Fruit fly (Drosophila melanogaster) whole organism, embryonic: ENCODE results near the gene Tango1.

Experiments
- B-H1 ChIP-seq: fragments of 200-800 bp; sonication (Bioruptor generic); IDR thresholded peaks from 3 replicates; pipeline ENCODE4 v1.3.6; 2022; ENCODE audit warnings: missing biosample characterization, missing genetic modification characterization
- Blimp-1 ChIP-seq: fragments of 200-800 bp; sonication (Bioruptor generic); optimal IDR thresholded peaks from 3 replicates; lab custom pipeline; 2018; ENCODE audit warnings: missing biosample characterization, missing genetic modification characterization, mild to moderate bottlenecking, moderate library complexity, missing genetic modification reagents
- CG10274 ChIP-seq: fragments of 200-800 bp; sonication (Bioruptor generic); optimal IDR thresholded peaks from 3 replicates; lab custom pipeline; 2017; ENCODE audit warnings: missing biosample characterization, mild to moderate bottlenecking, missing genetic modification characterization
- CG10366 ChIP-seq: fragments of 200-800 bp; sonication (Bioruptor generic); IDR thresholded peaks from 2 replicates; pipeline ENCODE4 v1.3.6; 2022; ENCODE audit warnings: missing biosample characterization, missing genetic modification characterization
- CG10654 ChIP-seq: fragments of 200-800 bp; sonication (Bioruptor generic); optimal IDR thresholded peaks from 2 replicates; lab custom pipeline; 2016; ENCODE audit warnings: missing biosample characterization, missing genetic modification characterization
- CG11723 ChIP-seq: fragments of 200-800 bp; sonication (Bioruptor generic); optimal IDR thresholded peaks from 2 replicates; lab custom pipeline; 2017; ENCODE audit warnings: missing biosample characterization, mild to moderate bottlenecking, missing genetic modification characterization
- CG12104 ChIP-seq: fragments of 200-800 bp; sonication (Bioruptor generic); optimal IDR thresholded peaks from 3 replicates; lab custom pipeline; 2016; ENCODE audit warnings: missing biosample characterization, missing genetic modification characterization
- CG13287 ChIP-seq: fragments of 200-800 bp; sonication (Bioruptor generic); IDR thresholded peaks from 2 replicates; pipeline ENCODE4 v1.3.6; 2022; ENCODE audit warnings: missing biosample characterization, missing genetic modification characterization; ENCODE audit not compliant: partially characterized antibody
- CG14014 ChIP-seq: fragments of 200-800 bp; sonication (Bioruptor generic); IDR thresholded peaks from 2 replicates; pipeline ENCODE4 v1.3.6; 2022; ENCODE audit warnings: missing biosample characterization, missing genetic modification characterization
- CG15269 ChIP-seq: fragments of 200-800 bp; sonication (Bioruptor generic); optimal IDR thresholded peaks from 2 replicates; lab custom pipeline; 2018; ENCODE audit warnings: missing biosample characterization, mild to moderate bottlenecking, missing genetic modification characterization, moderate library complexity
- CG15696 ChIP-seq: fragments of 200-800 bp; sonication (Bioruptor generic); optimal IDR thresholded peaks from 2 replicates; lab custom pipeline; 2019; ENCODE audit warnings: missing biosample characterization, mild to moderate bottlenecking, missing genetic modification characterization, moderate library complexity
- CG1647 ChIP-seq: fragments of 200-800 bp; sonication (Bioruptor generic); optimal IDR thresholded peaks from 3 replicates; lab custom pipeline; 2016; ENCODE audit warnings: missing biosample characterization, missing genetic modification characterization
- CG17612 ChIP-seq: fragments of 200-800 bp; sonication (Bioruptor generic); IDR thresholded peaks from 2 replicates; pipeline ENCODE4 v1.3.6; 2022; ENCODE audit warnings: missing biosample characterization, missing genetic modification characterization
- CG17802 ChIP-seq: fragments of 200-800 bp; sonication (Bioruptor generic); optimal IDR thresholded peaks from 2 replicates; lab custom pipeline; 2018; ENCODE audit warnings: missing biosample characterization, mild to moderate bottlenecking, missing genetic modification characterization, moderate library complexity
- CG30020 ChIP-seq: fragments of 200-800 bp; optimal IDR thresholded peaks from 2 replicates; lab custom pipeline; 2019; ENCODE audit warnings: missing biosample characterization, mild to moderate bottlenecking, missing genetic modification characterization, moderate library complexity
- CG33557 ChIP-seq: fragments of 200-800 bp; sonication (Bioruptor generic); optimal IDR thresholded peaks from 2 replicates; lab custom pipeline; 2019; ENCODE audit warnings: missing biosample characterization, mild to moderate bottlenecking, missing genetic modification characterization, moderate library complexity
- CG7357 ChIP-seq: fragments of 200-800 bp; sonication (Bioruptor generic); IDR thresholded peaks from 3 replicates; pipeline ENCODE4 v1.3.6; 2022; ENCODE audit warnings: missing biosample characterization, missing genetic modification characterization
- CG8359 ChIP-seq: fragments of 200-800 bp; sonication (Bioruptor generic); optimal IDR thresholded peaks from 2 replicates; lab custom pipeline; 2017; ENCODE audit warnings: missing biosample characterization, mild to moderate bottlenecking, missing genetic modification characterization, borderline replicate concordance
- Chrac-16 ChIP-seq: fragments of 200-800 bp; sonication (Bioruptor generic); optimal IDR thresholded peaks from 3 replicates; lab custom pipeline; 2016; ENCODE audit warnings: missing biosample characterization, missing genetic modification characterization
- CrebB ChIP-seq: fragments of 200-800 bp; sonication (Bioruptor generic); optimal IDR thresholded peaks from 3 replicates; lab custom pipeline; 2018; ENCODE audit warnings: missing biosample characterization, mild to moderate bottlenecking, missing genetic modification characterization
- Dp ChIP-seq: fragments of 200-800 bp; sonication (Bioruptor generic); optimal IDR thresholded peaks from 2 replicates; lab custom pipeline; 2018; ENCODE audit warnings: missing biosample characterization, mild to moderate bottlenecking, missing genetic modification characterization, moderate library complexity
- E2f2 ChIP-seq: fragments of 200-800 bp; sonication (Bioruptor generic); IDR thresholded peaks from 2 replicates; pipeline ENCODE4 v1.3.6; 2022; ENCODE audit warnings: missing biosample characterization, missing genetic modification characterization
- Hmx ChIP-seq: fragments of 200-800 bp; sonication (Bioruptor generic); optimal IDR thresholded peaks from 2 replicates; lab custom pipeline; 2016; ENCODE audit warnings: missing biosample characterization, missing genetic modification characterization
- Mrtf ChIP-seq: fragments of 200-800 bp; sonication (Bioruptor generic); IDR thresholded peaks from 3 replicates; pipeline ENCODE4 v1.3.6; 2022; ENCODE audit warnings: missing biosample characterization, missing genetic modification characterization
- NK7.1 ChIP-seq: fragments of 200-800 bp; sonication (Bioruptor generic); optimal IDR thresholded peaks from 3 replicates; lab custom pipeline; 2016; ENCODE audit warnings: missing biosample characterization, missing genetic modification characterization
- Side ChIP-seq: fragments of 200-800 bp; sonication (Bioruptor generic); optimal IDR thresholded peaks from 2 replicates; lab custom pipeline; 2016; ENCODE audit warnings: missing biosample characterization, missing genetic modification characterization
- Taf1 ChIP-seq: fragments of 200-800 bp; sonication (Bioruptor generic); IDR thresholded peaks from 2 replicates; pipeline ENCODE4 v1.3.6; 2022; ENCODE audit warnings: missing biosample characterization, missing genetic modification characterization
- Vsx1 ChIP-seq: fragments of 200-800 bp; sonication (Bioruptor generic); optimal IDR thresholded peaks from 2 replicates; lab custom pipeline; 2017; ENCODE audit warnings: missing biosample characterization, mild to moderate bottlenecking, missing genetic modification characterization, missing genetic modification reagents
- ash1 ChIP-seq: fragments of 200-800 bp; sonication (Bioruptor generic); optimal IDR thresholded peaks from 2 replicates; lab custom pipeline; 2018; ENCODE audit warnings: missing biosample characterization, mild to moderate bottlenecking, missing genetic modification characterization
- ato ChIP-seq: fragments of 200-800 bp; sonication (Bioruptor generic); IDR thresholded peaks from 2 replicates; pipeline ENCODE4 v1.3.6; 2022; ENCODE audit warnings: missing biosample characterization, missing genetic modification characterization; ENCODE audit not compliant: partially characterized antibody
- cato ChIP-seq: fragments of 200-800 bp; sonication (Bioruptor generic); optimal IDR thresholded peaks from 2 replicates; lab custom pipeline; 2016; ENCODE audit warnings: missing biosample characterization, missing genetic modification characterization, borderline replicate concordance
- cwo ChIP-seq: fragments of 200-800 bp; sonication (Bioruptor generic); optimal IDR thresholded peaks from 3 replicates; lab custom pipeline; 2017; ENCODE audit warnings: missing biosample characterization, missing genetic modification characterization, mild to moderate bottlenecking, moderate library complexity, missing genetic modification reagents
- da ChIP-seq: fragments of 200-800 bp; sonication (Bioruptor generic); optimal IDR thresholded peaks from 2 replicates; lab custom pipeline; 2016; ENCODE audit warnings: missing biosample characterization, missing genetic modification characterization
- dan ChIP-seq: fragments of 200-800 bp; sonication (Bioruptor generic); IDR thresholded peaks from 2 replicates; pipeline ENCODE4 v1.3.6; 2022; ENCODE audit warnings: missing biosample characterization, missing genetic modification characterization
- ewg ChIP-seq: fragments of 200-800 bp; sonication (Bioruptor generic); optimal IDR thresholded peaks from 3 replicates; lab custom pipeline; 2017; ENCODE audit warnings: mild to moderate bottlenecking, missing biosample characterization, missing genetic modification reagents, missing genetic modification characterization
- eyg ChIP-seq: fragments of 200-800 bp; sonication (Bioruptor generic); optimal IDR thresholded peaks from 3 replicates; lab custom pipeline; 2016; ENCODE audit warnings: missing biosample characterization, missing genetic modification characterization
- gcm2 ChIP-seq: fragments of 200-800 bp; sonication (Bioruptor generic); optimal IDR thresholded peaks from 2 replicates; lab custom pipeline; 2016; ENCODE audit warnings: missing biosample characterization, missing genetic modification characterization
- grn ChIP-seq: fragments of 200-800 bp; sonication (Bioruptor generic); optimal IDR thresholded peaks from 3 replicates; lab custom pipeline; 2017; ENCODE audit warnings: missing biosample characterization, missing genetic modification characterization
- nmo ChIP-seq: fragments of 200-800 bp; sonication (Bioruptor generic); optimal IDR thresholded peaks from 2 replicates; lab custom pipeline; 2018; ENCODE audit warnings: missing biosample characterization, mild to moderate bottlenecking, missing genetic modification characterization, moderate library complexity
- odd ChIP-seq: fragments of 200-800 bp; sonication (Bioruptor generic); optimal IDR thresholded peaks from 2 replicates; lab custom pipeline; 2017; ENCODE audit warnings: missing biosample characterization, mild to moderate bottlenecking, missing genetic modification characterization
- pita ChIP-seq: fragments of 200-800 bp; sonication (Bioruptor generic); optimal IDR thresholded peaks from 2 replicates; lab custom pipeline; 2017; ENCODE audit warnings: missing biosample characterization, mild to moderate bottlenecking, missing genetic modification characterization
- pnt ChIP-seq: fragments of 200-800 bp; sonication (Bioruptor generic); optimal IDR thresholded peaks from 3 replicates; lab custom pipeline; 2016; ENCODE audit warnings: missing biosample characterization, missing genetic modification characterization
- prd ChIP-seq, 3 experiments: fragments of >200 bp in 2 of 3; fragments of 200-800 bp in 1 of 3; sonication (Bioruptor generic) in 1 of 3; optimal IDR thresholded peaks in 2 of 3; IDR thresholded peaks in 1 of 3; 2 replicates in 2 of 3; 3 replicates in 1 of 3; pipeline versions ENCODE4 v1.3.6 to Lab custom; 2017 to 2022; ENCODE audit warnings: missing biosample characterization in 1 of 3, missing genetic modification characterization in 1 of 3
- psq ChIP-seq: fragments of 200-800 bp; sonication (Bioruptor generic); optimal IDR thresholded peaks from 2 replicates; lab custom pipeline; 2017; ENCODE audit warnings: missing biosample characterization, missing genetic modification characterization
- sc ChIP-seq, 3 experiments: fragments of >200 bp in 2 of 3; fragments of 200-800 bp in 1 of 3; sonication (Bioruptor generic) in 1 of 3; optimal IDR thresholded peaks; 2 replicates in 2 of 3; 3 replicates in 1 of 3; lab custom pipeline; 2017; ENCODE audit warnings: mild to moderate bottlenecking in 1 of 3, missing biosample characterization in 1 of 3, missing genetic modification characterization in 1 of 3, missing genetic modification reagents in 1 of 3
- sens-2 ChIP-seq: fragments of 200-800 bp; sonication (Bioruptor generic); IDR thresholded peaks from 2 replicates; pipeline ENCODE4 v1.3.6; 2022; ENCODE audit warnings: missing biosample characterization, missing genetic modification characterization
- slou ChIP-seq: fragments of 200-800 bp; sonication (Bioruptor generic); optimal IDR thresholded peaks from 3 replicates; lab custom pipeline; 2016; ENCODE audit warnings: missing biosample characterization, missing genetic modification characterization
- slp2 ChIP-seq: fragments of 200-800 bp; sonication (Bioruptor generic); optimal IDR thresholded peaks from 2 replicates; lab custom pipeline; 2016; ENCODE audit warnings: missing biosample characterization, missing genetic modification characterization
- wek ChIP-seq: fragments of 200-800 bp; sonication (Bioruptor generic); optimal IDR thresholded peaks from 3 replicates; lab custom pipeline; 2018; ENCODE audit warnings: missing biosample characterization, mild to moderate bottlenecking, missing genetic modification characterization, moderate library complexity
- zfh2 ChIP-seq: fragments of 200-800 bp; sonication (Bioruptor generic); optimal IDR thresholded peaks from 2 replicates; lab custom pipeline; 2016; ENCODE audit warnings: missing biosample characterization, missing genetic modification characterization

Gene Tango1

DNA sequence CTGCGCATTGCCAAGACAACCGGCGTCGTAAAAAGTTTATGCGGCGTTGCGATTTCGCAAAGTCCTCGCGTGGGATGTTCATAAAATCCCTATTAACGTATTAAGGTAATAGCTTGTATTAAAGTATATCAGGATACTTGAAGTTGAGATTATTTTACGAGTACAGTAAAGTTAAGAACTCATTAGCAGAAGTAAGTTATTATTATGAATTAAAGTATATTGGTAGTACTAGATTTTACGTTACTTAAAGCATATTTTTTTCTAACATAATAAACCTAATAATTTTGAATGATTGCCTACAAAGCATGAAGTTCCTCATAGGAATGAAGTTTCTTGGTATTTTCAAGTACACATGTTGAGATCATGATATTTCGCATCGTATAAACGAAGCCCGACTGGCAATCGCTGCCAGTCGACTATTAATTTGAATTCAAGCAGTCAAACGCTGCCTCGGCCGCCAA lies 44.6 kb downstream of the Tango1 start:
- TF ChIP-seq CG15269 (peak; percentile 54), CG33557 (peak; percentile 48), nmo (GFP tag; lab: Kevin White, UChicago) (peak; percentile 76), CG14014 (GFP tag; lab: Robert Waterston, UW) (0 out of 2 replicates have a peak, but pooled peaks have one; percentile 34), CG17802 (tag; lab: Kevin White, UChicago) (no peak), eyg (no peak), dan (GFP tag; lab: Robert Waterston, UW) (no peak), zfh2 (GFP tag; lab: Kevin White, UChicago) (peak; percentile 0), B-H1 (no peak), Vsx1 (GFP tag; lab: Kevin White, UChicago) (no peak), ewg (GFP tag; lab: Kevin White, UChicago) (peak; percentile 24), prd (optimal IDR thresholded peaks at IDR 0.05; lab: Kevin White, UChicago) (no peak), prd (GFP tag; IDR thresholded peaks at IDR 0.05; lab: Robert Waterston, UW) (0 out of 3 replicates have a peak, but pooled peaks have one; percentile 23), CG13287 (no peak), CG15696 (tag; lab: Kevin White, UChicago) (peak; percentile 26), sens-2 (no peak), CG7357 (no peak), Dp (GFP tag; lab: Kevin White, UChicago) (no peak), Hmx (GFP tag; lab: Kevin White, UChicago) (no peak), sc (optimal IDR thresholded peaks at IDR 0.05; lab: Kevin White, UChicago) (no peak), sc (GFP tag; optimal IDR thresholded peaks at IDR 0.05; lab: Kevin White, UChicago) (peak; percentile 37), CG10654 (no peak), ash1 (GFP tag; lab: Kevin White, UChicago) (no peak), pita (GFP tag; lab: Kevin White, UChicago) (no peak), CG10274 (GFP tag; lab: Kevin White, UChicago) (no peak), wek (GFP tag; lab: Kevin White, UChicago) (no peak), CG17612 (GFP tag; lab: Robert Waterston, UW) (no peak), CG11723 (GFP tag; lab: Kevin White, UChicago) (peak; percentile 28), psq (GFP tag; lab: Kevin White, UChicago) (no peak), NK7.1 (GFP tag; lab: Kevin White, UChicago) (no peak), Chrac-16 (no peak), CrebB (tag; lab: Kevin White, UChicago) (no peak), Blimp-1 (GFP tag; lab: Kevin White, UChicago) (peak; percentile 29), CG1647 (GFP tag; lab: Kevin White, UChicago) (no peak), CG10366 (no peak; the same call in 1 of the 2 replicates), da (GFP tag; lab: Kevin White, UChicago) (no peak), Taf1 (GFP tag; lab: Robert Waterston, UW) (no peak), gcm2 (GFP tag; lab: Kevin White, UChicago) (no peak), pnt (GFP tag; lab: Kevin White, UChicago) (no peak), CG8359 (no peak), slou (GFP tag; lab: Kevin White, UChicago) (no peak), ato (GFP tag; lab: Robert Waterston, UW) (no peak), CG30020 (tag; lab: Kevin White, UChicago) (peak; percentile 44), slp2 (GFP tag; lab: Kevin White, UChicago) (no peak), CG12104 (GFP tag; lab: Kevin White, UChicago) (peak; percentile 19), Mrtf (no peak), cwo (GFP tag; lab: Kevin White, UChicago) (peak; percentile 12), Side (GFP tag; lab: Kevin White, UChicago) (peak; percentile 2), grn (GFP tag; lab: Kevin White, UChicago) (no peak), E2f2 (GFP tag; lab: Robert Waterston, UW) (no peak; the same call in 1 of the 2 replicates), odd (GFP tag; lab: Kevin White, UChicago) (peak; percentile 50), cato (GFP tag; lab: Kevin White, UChicago) (no peak)
